Fruit fly (Drosophila melanogaster): ENCODE results near the gene kug.

kug gene

DNA sequence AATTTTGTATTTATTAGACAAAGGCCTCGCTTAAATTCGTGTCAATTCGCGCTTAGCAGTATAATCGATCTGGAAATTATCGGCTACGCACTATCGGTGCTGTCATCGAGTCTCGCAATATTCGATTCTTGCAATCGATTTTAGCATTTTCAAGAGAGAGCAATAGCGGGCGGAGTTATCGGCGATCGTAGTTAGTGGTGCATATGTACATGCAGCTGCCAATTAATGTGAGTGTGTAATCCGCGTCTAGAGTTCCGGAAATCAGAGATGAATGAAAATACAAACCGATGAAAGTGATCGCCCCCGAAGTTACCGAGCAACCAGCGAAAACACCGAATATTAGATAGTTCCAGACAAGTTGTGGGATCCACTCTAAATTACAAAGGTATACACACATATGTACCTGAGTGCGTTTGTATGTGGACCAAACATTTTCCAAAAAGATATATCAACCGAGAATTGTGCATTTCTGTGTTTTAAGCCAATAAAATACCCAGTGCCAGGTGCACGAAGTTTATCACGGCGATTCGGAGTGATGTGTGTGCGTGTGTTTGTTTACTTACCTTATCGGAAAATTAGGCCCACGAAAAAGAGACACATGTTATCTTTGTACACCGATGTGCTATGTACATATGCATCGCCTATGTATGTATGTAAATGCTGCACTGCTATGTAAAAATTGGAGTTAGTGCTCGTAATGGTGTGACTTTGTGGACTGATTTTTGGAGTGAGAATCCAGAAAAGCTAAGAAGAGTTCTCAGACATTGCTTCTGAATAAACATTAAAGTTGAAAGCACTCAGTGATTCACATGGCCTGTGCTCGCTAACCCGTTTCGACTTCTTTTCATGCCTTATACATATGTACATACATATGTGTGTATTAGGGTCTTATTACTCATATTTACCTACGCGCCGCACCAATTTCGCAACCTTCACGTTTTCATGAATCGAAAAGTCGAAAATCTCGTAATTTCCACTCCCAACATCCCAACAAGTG, 1.5 kb downstream of the kug start (continued):
- TF ChIP-seq CG9817 (tag; optimal IDR thresholded peaks at IDR 0.05) (no peak), zen2 (GFP tag; IDR thresholded peaks at IDR 0.05; ENCODE audit: partially characterized antibody) (peak; percentile 97), hb (GFP tag; IDR thresholded peaks at IDR 0.05; ENCODE audit: partially characterized antibody) (peak; percentile 99), CG17612 (GFP tag; IDR thresholded peaks at IDR 0.05) (no peak), mld (GFP tag; IDR thresholded peaks at IDR 0.05; ENCODE audit: partially characterized antibody) (peak; percentile 99), Ada2b (GFP tag; IDR thresholded peaks at IDR 0.05) (no peak), dysf (GFP tag; IDR thresholded peaks at IDR 0.05) (no peak), CG7928 (GFP tag; optimal IDR thresholded peaks at IDR 0.05) (no peak), Dip2 (GFP tag; IDR thresholded peaks at IDR 0.05) (no peak), CG31441 (GFP tag; IDR thresholded peaks at IDR 0.05) (no peak), CG13123 (GFP tag; optimal IDR thresholded peaks at IDR 0.05) (no peak), zen (tag; optimal IDR thresholded peaks at IDR 0.05) (peak; percentile 24), knrl (GFP tag; IDR thresholded peaks at IDR 0.05; ENCODE audit: partially characterized antibody) (peak; percentile 74; the same call in 2 of the 3 replicates), Dp (GFP tag; optimal IDR thresholded peaks at IDR 0.05) (peak; percentile 89), CG7786 (GFP tag; optimal IDR thresholded peaks at IDR 0.05) (no peak), CG43689 (GFP tag; IDR thresholded peaks at IDR 0.05) (no peak), Sin3A (optimal IDR thresholded peaks at IDR 0.05) (no peak), ftz-f1 (GFP tag; optimal IDR thresholded peaks at IDR 0.05) (no peak), dimm (GFP tag; IDR thresholded peaks at IDR 0.05) (no peak), CG3163 (GFP tag; optimal IDR thresholded peaks at IDR 0.05) (no peak), CG14667 (GFP tag; IDR thresholded peaks at IDR 0.05) (no peak), amos (GFP tag; IDR thresholded peaks at IDR 0.05; ENCODE audit: partially characterized antibody) (peak; percentile 89), ems (GFP tag; optimal IDR thresholded peaks at IDR 0.05) (peak; percentile 3), Sry-β (GFP tag; optimal IDR thresholded peaks at IDR 0.05) (no peak), hth (optimal IDR thresholded peaks at IDR 0.05) (no peak), HLHmδ (GFP tag; optimal IDR thresholded peaks at IDR 0.05) (peak; percentile 81), bowl (GFP tag; IDR thresholded peaks at IDR 0.05) (no peak), CG6813 (GFP tag; optimal IDR thresholded peaks at IDR 0.05) (peak; percentile 42), CG8290 (GFP tag; optimal IDR thresholded peaks at IDR 0.05) (no peak), CG8290 (tag; optimal IDR thresholded peaks at IDR 0.05) (peak; percentile 48 to 71), D19B (GFP tag; optimal IDR thresholded peaks at IDR 0.05) (no peak), CG12236 (GFP tag; optimal IDR thresholded peaks at IDR 0.05) (no peak), cwo (GFP tag; optimal IDR thresholded peaks at IDR 0.05) (no peak), slou (GFP tag; optimal IDR thresholded peaks at IDR 0.05) (no peak), CG10654 (GFP tag; optimal IDR thresholded peaks at IDR 0.05) (no peak), kah (GFP tag; optimal IDR thresholded peaks at IDR 0.05) (peak; percentile 16), fd64A (GFP tag; optimal IDR thresholded peaks at IDR 0.05) (peak; percentile 52), Awh (GFP tag; IDR thresholded peaks at IDR 0.05) (no peak), CG4404 (GFP tag; IDR thresholded peaks at IDR 0.05) (no peak), HLH54F (GFP tag; optimal IDR thresholded peaks at IDR 0.05) (no peak), E2f1 (GFP tag; IDR thresholded peaks at IDR 0.05) (no peak), CTCF (GFP tag; optimal IDR thresholded peaks at IDR 0.05) (no peak), CG4617 (GFP tag; optimal IDR thresholded peaks at IDR 0.05; ENCODE audit: borderline replicate concordance) (peak; percentile 28), CG7963 (GFP tag; IDR thresholded peaks at IDR 0.05; ENCODE audit: partially characterized antibody) (peak; percentile 100), HHEX (GFP tag; optimal IDR thresholded peaks at IDR 0.05) (no peak), ab (GFP tag; optimal IDR thresholded peaks at IDR 0.05) (no peak), CG8924 (tag; optimal IDR thresholded peaks at IDR 0.05) (no peak), CG30020 (tag; optimal IDR thresholded peaks at IDR 0.05) (peak; percentile 51), eve (GFP tag; optimal IDR thresholded peaks at IDR 0.05) (peak in 1 of 2 experiments; percentile 82), CG8478 (optimal IDR thresholded peaks at IDR 0.05) (no peak), ash1 (GFP tag; optimal IDR thresholded peaks at IDR 0.05) (no peak)

Data from whole organism, embryonic.